Worm (Caenorhabditis elegans): ENCODE measurements around the gene clec-48.

ce11 chrV:18123639-18124038, 34.2 kb upstream of the clec-48 start, which contains the start of gene fbxa-107:
- TF ChIP-seq F55B11.4 (tag; optimal IDR thresholded peaks at IDR 0.05; ENCODE audit: borderline replicate concordance, insufficient read depth) (no peak), cebp-2 (GFP tag; IDR thresholded peaks at IDR 0.05) (no peak)

Measured in whole organism, young adult.